Fruit fly (Drosophila melanogaster) whole organism, embryonic: ENCODE data around the gene dachs.
A peak's percentile ranks its signal among the peaks of the same experiment; 100 is the strongest.

Experiments
- CG10543 ChIP-seq: fragments of 200-800 bp; sonication (Bioruptor generic); optimal IDR thresholded peaks from 3 replicates; lab custom pipeline; 2017; ENCODE audit warnings: missing biosample characterization, mild to moderate bottlenecking, missing genetic modification characterization, moderate library complexity
- CG10979 ChIP-seq: fragments of 200-800 bp; sonication (Bioruptor generic); optimal IDR thresholded peaks from 2 replicates; lab custom pipeline; 2018; ENCODE audit warnings: missing biosample characterization, mild to moderate bottlenecking, missing genetic modification characterization, moderate library complexity
- CG1647 ChIP-seq: fragments of 200-800 bp; sonication (Bioruptor generic); optimal IDR thresholded peaks from 3 replicates; lab custom pipeline; 2016; ENCODE audit warnings: missing biosample characterization, missing genetic modification characterization
- CG33557 ChIP-seq: fragments of 200-800 bp; sonication (Bioruptor generic); optimal IDR thresholded peaks from 2 replicates; lab custom pipeline; 2019; ENCODE audit warnings: missing biosample characterization, mild to moderate bottlenecking, missing genetic modification characterization, moderate library complexity
- CG34376 ChIP-seq: fragments of 200-800 bp; sonication (Bioruptor generic); optimal IDR thresholded peaks from 2 replicates; lab custom pipeline; 2018; ENCODE audit warnings: missing biosample characterization, mild to moderate bottlenecking, missing genetic modification characterization
- CG6765 ChIP-seq: fragments of 200-800 bp; sonication (Bioruptor generic); optimal IDR thresholded peaks from 3 replicates; lab custom pipeline; 2017; ENCODE audit warnings: missing biosample characterization, mild to moderate bottlenecking, missing genetic modification characterization
- CG6813 ChIP-seq: fragments of 200-800 bp; sonication (Bioruptor generic); optimal IDR thresholded peaks from 2 replicates; lab custom pipeline; 2017; ENCODE audit warnings: missing biosample characterization, missing genetic modification characterization, mild to moderate bottlenecking, moderate library complexity, missing genetic modification reagents
- CG8290 ChIP-seq, 3 experiments: fragments of 200-800 bp; sonication (Bioruptor generic); optimal IDR thresholded peaks; 2 replicates each; lab custom pipeline; 2016 to 2019; ENCODE audit warnings: missing biosample characterization in 3 of 3, missing genetic modification characterization in 3 of 3, mild to moderate bottlenecking in 2 of 3, moderate library complexity in 1 of 3
- CG8924 ChIP-seq: fragments of 200-800 bp; optimal IDR thresholded peaks from 3 replicates; lab custom pipeline; 2019; ENCODE audit warnings: missing biosample characterization, mild to moderate bottlenecking, missing genetic modification characterization, moderate library complexity
- CG9215 ChIP-seq: fragments of 200-800 bp; sonication (Bioruptor generic); IDR thresholded peaks from 2 replicates; pipeline ENCODE4 v1.3.6; 2022; ENCODE audit warnings: missing biosample characterization, missing genetic modification characterization
- D ChIP-seq, 2 experiments: fragments of 200-800 bp in 1 of 2; fragments of >200 bp in 1 of 2; sonication (Bioruptor generic) in 1 of 2; optimal IDR thresholded peaks; 2 replicates in 1 of 2; 3 replicates in 1 of 2; lab custom pipeline; 2017; ENCODE audit warnings: mild to moderate bottlenecking in 1 of 2, missing biosample characterization in 1 of 2, missing genetic modification characterization in 1 of 2, missing genetic modification reagents in 1 of 2
- Dbx ChIP-seq: fragments of 200-800 bp; sonication (Bioruptor generic); IDR thresholded peaks from 3 replicates; pipeline ENCODE4 v1.3.6; 2022; ENCODE audit warnings: missing biosample characterization, missing genetic modification characterization
- Deaf1 ChIP-seq: fragments of 200-800 bp; optimal IDR thresholded peaks from 3 replicates; lab custom pipeline; 2019; ENCODE audit warnings: missing biosample characterization, mild to moderate bottlenecking, missing genetic modification characterization, moderate library complexity
- E2f1 ChIP-seq: fragments of 200-800 bp; sonication (Bioruptor generic); IDR thresholded peaks from 2 replicates; pipeline ENCODE4 v1.3.6; 2022; ENCODE audit warnings: missing biosample characterization, missing genetic modification characterization
- Elba2 ChIP-seq: fragments of 200-800 bp; sonication (Bioruptor generic); optimal IDR thresholded peaks from 3 replicates; lab custom pipeline; 2016; ENCODE audit warnings: missing biosample characterization, missing genetic modification characterization
- Ets97D ChIP-seq: fragments of 200-800 bp; sonication (Bioruptor generic); optimal IDR thresholded peaks from 3 replicates; lab custom pipeline; 2016; ENCODE audit warnings: missing biosample characterization, missing genetic modification characterization
- GATAe ChIP-seq: fragments of 200-800 bp; sonication (Bioruptor generic); conservative IDR thresholded peaks from 2 replicates; pipeline ENCODE4 v1.3.6; 2022; ENCODE audit warnings: missing biosample characterization, missing genetic modification characterization
- Gsc ChIP-seq: fragments of 200-800 bp; sonication (Bioruptor generic); IDR thresholded peaks from 2 replicates; pipeline ENCODE4 v1.3.6; 2022; ENCODE audit warnings: missing biosample characterization, missing genetic modification characterization
- HmgD ChIP-seq: fragments of 200-800 bp; sonication (Bioruptor generic); optimal IDR thresholded peaks from 3 replicates; lab custom pipeline; 2016; ENCODE audit warnings: missing biosample characterization, missing genetic modification characterization
- Jarid2 ChIP-seq: fragments of 200-800 bp; sonication (Bioruptor generic); optimal IDR thresholded peaks from 3 replicates; lab custom pipeline; 2017; ENCODE audit warnings: mild to moderate bottlenecking, missing biosample characterization, missing genetic modification reagents, missing genetic modification characterization
- Kr ChIP-seq: fragments of 200-800 bp; sonication (Bioruptor generic); optimal IDR thresholded peaks from 2 replicates; lab custom pipeline; 2017; ENCODE audit warnings: missing biosample characterization, mild to moderate bottlenecking, missing genetic modification characterization
- Pdp1 ChIP-seq, 2 experiments: fragments of 200-800 bp; sonication (Bioruptor generic); optimal IDR thresholded peaks; 3 replicates each; lab custom pipeline; 2016; ENCODE audit warnings: missing biosample characterization in 2 of 2, missing genetic modification characterization in 2 of 2, mild to moderate bottlenecking in 1 of 2, moderate library complexity in 1 of 2
- Rfx ChIP-seq: fragments of 200-800 bp; sonication (Bioruptor generic); IDR thresholded peaks from 2 replicates; pipeline ENCODE4 v1.3.6; 2022; ENCODE audit warnings: missing biosample characterization, missing genetic modification characterization
- Six4 ChIP-seq: fragments of 200-800 bp; sonication (Bioruptor generic); optimal IDR thresholded peaks from 2 replicates; lab custom pipeline; 2016; ENCODE audit warnings: missing biosample characterization, missing genetic modification characterization
- Sry-β ChIP-seq: fragments of 200-800 bp; sonication (Bioruptor generic); optimal IDR thresholded peaks from 2 replicates; lab custom pipeline; 2018; ENCODE audit warnings: missing biosample characterization, mild to moderate bottlenecking, missing genetic modification characterization, moderate library complexity
- Xrp1 ChIP-seq: fragments of 200-800 bp; sonication (Bioruptor generic); IDR thresholded peaks from 2 replicates; pipeline ENCODE4 v1.3.6; 2022; ENCODE audit warnings: missing biosample characterization, missing genetic modification characterization
- btn ChIP-seq: fragments of 200-800 bp; sonication (Bioruptor generic); optimal IDR thresholded peaks from 2 replicates; lab custom pipeline; 2016; ENCODE audit warnings: missing biosample characterization, missing genetic modification characterization
- caup ChIP-seq: fragments of 200-800 bp; sonication (Bioruptor generic); optimal IDR thresholded peaks from 3 replicates; lab custom pipeline; 2017; ENCODE audit warnings: missing biosample characterization, mild to moderate bottlenecking, missing genetic modification characterization, moderate library complexity; ENCODE audit not compliant: severe bottlenecking
- chinmo ChIP-seq: fragments of 200-800 bp; sonication (Bioruptor generic); IDR thresholded peaks from 4 replicates; pipeline ENCODE4 v1.3.6; 2022; ENCODE audit warnings: missing biosample characterization, missing genetic modification characterization; ENCODE audit not compliant: partially characterized antibody
- crc ChIP-seq: fragments of 200-800 bp; sonication (Bioruptor generic); optimal IDR thresholded peaks from 2 replicates; lab custom pipeline; 2016; ENCODE audit warnings: missing biosample characterization, missing genetic modification characterization
- crp ChIP-seq, 2 experiments: fragments of 200-800 bp; sonication (Bioruptor generic); optimal IDR thresholded peaks; 2 replicates in 1 of 2; 3 replicates in 1 of 2; lab custom pipeline; 2017; ENCODE audit warnings: missing biosample characterization in 2 of 2, missing genetic modification characterization in 2 of 2, mild to moderate bottlenecking in 1 of 2, moderate library complexity in 1 of 2
- danr ChIP-seq: fragments of 200-800 bp; sonication (Bioruptor generic); IDR thresholded peaks from 2 replicates; pipeline ENCODE4 v1.3.6; 2022; ENCODE audit warnings: missing biosample characterization, missing genetic modification characterization
- ewg ChIP-seq: fragments of 200-800 bp; sonication (Bioruptor generic); optimal IDR thresholded peaks from 3 replicates; lab custom pipeline; 2017; ENCODE audit warnings: mild to moderate bottlenecking, missing biosample characterization, missing genetic modification reagents, missing genetic modification characterization
- ken ChIP-seq: fragments of 200-800 bp; sonication (Bioruptor generic); IDR thresholded peaks from 3 replicates; pipeline ENCODE4 v1.3.6; 2022; ENCODE audit warnings: missing biosample characterization, missing genetic modification characterization
- knrl ChIP-seq: fragments of 200-800 bp; sonication (Bioruptor generic); IDR thresholded peaks from 3 replicates; pipeline ENCODE4 v1.3.6; 2022; ENCODE audit warnings: missing biosample characterization, missing genetic modification characterization; ENCODE audit not compliant: partially characterized antibody
- lov ChIP-seq, 2 experiments: fragments of 200-800 bp in 1 of 2; fragments of >200 bp in 1 of 2; sonication (Bioruptor generic) in 1 of 2; IDR thresholded peaks in 1 of 2; optimal IDR thresholded peaks in 1 of 2; 2 replicates in 1 of 2; 3 replicates in 1 of 2; pipeline versions ENCODE4 v1.3.6 to Lab custom; 2017 to 2022; ENCODE audit warnings: missing biosample characterization in 1 of 2, missing genetic modification characterization in 1 of 2
- nerfin-2 ChIP-seq: fragments of 200-800 bp; sonication (Bioruptor generic); IDR thresholded peaks from 2 replicates; pipeline ENCODE4 v1.3.6; 2022; ENCODE audit warnings: missing biosample characterization, missing genetic modification characterization; ENCODE audit not compliant: partially characterized antibody
- pan ChIP-seq, 4 experiments: fragments of >200 bp in 3 of 4; fragments of 200-800 bp in 1 of 4; sonication (Bioruptor generic) in 1 of 4; optimal IDR thresholded peaks in 3 of 4; IDR thresholded peaks in 1 of 4; 2 replicates each; pipeline versions ENCODE4 v1.3.6 to Lab custom; 2017 to 2022; ENCODE audit warnings: missing biosample characterization in 2 of 4, missing genetic modification characterization in 2 of 4, mixed read lengths in 1 of 4
- pb ChIP-seq: fragments of 200-800 bp; sonication (Bioruptor generic); optimal IDR thresholded peaks from 3 replicates; lab custom pipeline; 2016; ENCODE audit warnings: missing biosample characterization, missing genetic modification characterization
- psq ChIP-seq: fragments of 200-800 bp; sonication (Bioruptor generic); optimal IDR thresholded peaks from 2 replicates; lab custom pipeline; 2017; ENCODE audit warnings: missing biosample characterization, missing genetic modification characterization
- rib ChIP-seq: fragments of 200-800 bp; sonication (Bioruptor generic); IDR thresholded peaks from 2 replicates; pipeline ENCODE4 v1.3.6; 2022; ENCODE audit warnings: missing biosample characterization, missing genetic modification characterization
- row ChIP-seq: fragments of 200-800 bp; sonication (Bioruptor generic); IDR thresholded peaks from 3 replicates; pipeline ENCODE4 v1.3.6; 2022; ENCODE audit warnings: missing biosample characterization, missing genetic modification characterization
- scrt ChIP-seq: fragments of 200-800 bp; sonication (Bioruptor generic); optimal IDR thresholded peaks from 2 replicates; lab custom pipeline; 2018; ENCODE audit warnings: missing biosample characterization, mild to moderate bottlenecking, missing genetic modification characterization, moderate library complexity
- seq ChIP-seq: fragments of 200-800 bp; sonication (Bioruptor generic); IDR thresholded peaks from 2 replicates; pipeline ENCODE4 v1.3.6; 2022; ENCODE audit warnings: missing biosample characterization, missing genetic modification characterization
- shn ChIP-seq: fragments of 200-800 bp; sonication (Bioruptor generic); optimal IDR thresholded peaks from 3 replicates; lab custom pipeline; 2016; ENCODE audit warnings: missing biosample characterization, missing genetic modification characterization
- yki ChIP-seq: fragments of >200 bp; optimal IDR thresholded peaks from 3 replicates; lab custom pipeline; 2018
- z ChIP-seq: fragments of 200-800 bp; sonication (Bioruptor generic); IDR thresholded peaks from 3 replicates; pipeline ENCODE4 v1.3.6; 2022; ENCODE audit warnings: missing biosample characterization, missing genetic modification characterization
- zf30C ChIP-seq: fragments of 200-800 bp; sonication (Bioruptor generic); optimal IDR thresholded peaks from 3 replicates; lab custom pipeline; 2018; ENCODE audit warnings: missing biosample characterization, mild to moderate bottlenecking, missing genetic modification characterization

Gene dachs

DNA sequence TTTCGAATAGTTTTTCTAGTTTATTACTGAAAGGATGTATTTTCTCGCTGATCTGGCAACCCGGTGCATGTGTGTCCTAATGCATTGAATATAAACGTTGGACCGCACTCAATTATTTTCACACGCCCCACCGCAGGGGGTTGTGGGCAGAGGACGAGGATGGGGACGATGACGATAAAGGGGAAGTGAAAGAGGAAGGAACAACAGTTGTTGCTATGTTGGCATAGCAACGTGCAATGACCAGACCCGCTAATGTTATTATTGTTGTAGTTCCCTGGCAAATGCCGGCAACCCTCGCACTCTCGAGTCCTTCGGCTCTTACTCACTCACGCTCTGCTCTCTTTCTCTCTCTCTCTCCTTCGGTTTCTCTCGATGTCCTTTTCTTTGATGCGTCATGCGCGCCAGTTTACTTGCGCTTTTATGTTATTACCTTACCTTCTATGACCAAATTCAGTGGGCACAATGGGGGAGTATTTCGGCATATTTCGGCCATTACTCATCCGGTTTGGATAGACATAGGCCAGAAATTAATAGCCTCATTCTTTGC lies 41.9 kb upstream of the dachs start (continued):
- TF ChIP-seq pan (optimal IDR thresholded peaks at IDR 0.05; lab: Kevin White, UChicago) (no peak), pan (GFP tag; optimal IDR thresholded peaks at IDR 0.05 in 1 of 2, IDR thresholded peaks at IDR 0.05 in 1 of 2) (no peak), seq (peak; percentile 14; the same call in 1 of the 2 replicates), CG6813 (GFP tag; lab: Kevin White, UChicago) (no peak), row (GFP tag; lab: Robert Waterston, UW) (no peak), scrt (GFP tag; lab: Kevin White, UChicago) (peak; percentile 79), pb (no peak), CG10543 (GFP tag; lab: Kevin White, UChicago) (no peak), btn (no peak), Sry-β (GFP tag; lab: Kevin White, UChicago) (no peak), ewg (GFP tag; lab: Kevin White, UChicago) (peak; percentile 78), Kr (GFP tag; lab: Kevin White, UChicago) (no peak), HmgD (GFP tag; lab: Kevin White, UChicago) (no peak), crc (GFP tag; lab: Kevin White, UChicago) (no peak), rib (GFP tag; lab: Robert Waterston, UW) (no peak), danr (GFP tag; lab: Robert Waterston, UW) (no peak), zf30C (GFP tag; lab: Kevin White, UChicago) (no peak), CG1647 (GFP tag; lab: Kevin White, UChicago) (no peak), lov (optimal IDR thresholded peaks at IDR 0.05; lab: Kevin White, UChicago) (no peak), lov (GFP tag; IDR thresholded peaks at IDR 0.05; lab: Robert Waterston, UW) (no peak), Gsc (GFP tag; lab: Robert Waterston, UW) (no peak), Ets97D (GFP tag; lab: Kevin White, UChicago) (no peak), knrl (GFP tag; lab: Robert Waterston, UW) (no peak), ken (GFP tag; lab: Robert Waterston, UW) (no peak), Six4 (GFP tag; lab: Kevin White, UChicago) (no peak), Jarid2 (GFP tag; lab: Kevin White, UChicago) (no peak), Dbx (GFP tag; lab: Robert Waterston, UW) (no peak), Pdp1 (GFP tag; optimal IDR thresholded peaks at IDR 0.05; lab: Kevin White, UChicago) (no peak), CG9215 (GFP tag; lab: Robert Waterston, UW) (no peak), CG34376 (no peak), D (optimal IDR thresholded peaks at IDR 0.05; lab: Kevin White, UChicago) (peak; percentile 19), D (GFP tag; optimal IDR thresholded peaks at IDR 0.05; lab: Kevin White, UChicago) (no peak), Xrp1 (no peak), GATAe (GFP tag; lab: Robert Waterston, UW) (no peak), caup (no peak), chinmo (GFP tag; lab: Robert Waterston, UW) (0 out of 4 replicates have a peak, but pooled peaks have one; percentile 13), CG33557 (GFP tag; lab: Kevin White, UChicago) (no peak), shn (no peak), CG10979 (no peak), Elba2 (GFP tag; lab: Kevin White, UChicago) (no peak), z (GFP tag; lab: Robert Waterston, UW) (peak; percentile 44; the same call in 1 of the 3 replicates), CG6765 (GFP tag; lab: Kevin White, UChicago) (no peak), Deaf1 (tag; lab: Kevin White, UChicago) (peak; percentile 45), Rfx (GFP tag; lab: Robert Waterston, UW) (peak; percentile 76), E2f1 (no peak), CG8290 (GFP tag; optimal IDR thresholded peaks at IDR 0.05; lab: Kevin White, UChicago) (no peak), CG8290 (tag; optimal IDR thresholded peaks at IDR 0.05; lab: Kevin White, UChicago) (no peak), psq (GFP tag; lab: Kevin White, UChicago) (peak; percentile 6), CG8924 (tag; lab: Kevin White, UChicago) (no peak), nerfin-2 (GFP tag; lab: Robert Waterston, UW) (no peak), yki (lab: Kevin White, UChicago) (no peak), crp (GFP tag; optimal IDR thresholded peaks at IDR 0.05; lab: Kevin White, UChicago) (no peak)
